Worm (Caenorhabditis elegans): Measurements from ENCODE around the gene nlp-71.

Gene nlp-71

ce11 chrIV:6372267-6372666 is 41.1 kb downstream of the nlp-71 start:
- TF ChIP-seq blmp-1 (tag; optimal IDR thresholded peaks at IDR 0.05) (no peak), unc-30 (tag; optimal IDR thresholded peaks at IDR 0.05) (no peak), ceh-63 (GFP tag; optimal IDR thresholded peaks at IDR 0.05) (no peak), lin-13 (GFP tag; optimal IDR thresholded peaks at IDR 0.05) (no peak), lin-14 (GFP tag; optimal IDR thresholded peaks at IDR 0.05) (no peak), xbp-1 (tag; optimal IDR thresholded peaks at IDR 0.05) (no peak), efl-1 (optimal IDR thresholded peaks at IDR 0.05) (no peak), efl-1 (GFP tag; optimal IDR thresholded peaks at IDR 0.05 in 1 of 2) (no peak)

ce11 chrIV:6369489-6369888 is 43.9 kb downstream of the nlp-71 start:
- TF ChIP-seq nhr-20 (tag; optimal IDR thresholded peaks at IDR 0.05) (peak; percentile 22), rnt-1 (tag; optimal IDR thresholded peaks at IDR 0.05) (peak; percentile 70), nhr-19 (GFP tag; conservative IDR thresholded peaks at IDR 0.05) (peak; percentile 29; the same call in 1 of the 2 replicates), isw-1 (GFP tag; IDR thresholded peaks at IDR 0.05) (no peak), skn-1 (tag; optimal IDR thresholded peaks at IDR 0.05) (no peak), efl-3 (GFP tag; optimal IDR thresholded peaks at IDR 0.05) (no peak), jun-1 (tag; optimal IDR thresholded peaks at IDR 0.05) (no peak), elt-2 (tag; optimal IDR thresholded peaks at IDR 0.05) (peak; percentile 28), Y116A8C.19 (tag; optimal IDR thresholded peaks at IDR 0.05; ENCODE audit: borderline replicate concordance) (no peak), lsy-2 (tag; optimal IDR thresholded peaks at IDR 0.05) (peak in 1 of 2 experiments; percentile 52), irx-1 (tag; optimal IDR thresholded peaks at IDR 0.05) (peak; percentile 59), lir-3 (tag; optimal IDR thresholded peaks at IDR 0.05; ENCODE audit: poor library complexity) (peak; percentile 57), zip-4 (GFP tag; optimal IDR thresholded peaks at IDR 0.05) (no peak), nhr-71 (tag; optimal IDR thresholded peaks at IDR 0.05) (peak; percentile 58), ceh-82 (tag; optimal IDR thresholded peaks at IDR 0.05) (no peak), nhr-90 (tag; optimal IDR thresholded peaks at IDR 0.05; ENCODE audit: poor library complexity) (peak; percentile 57), xbp-1 (tag; optimal IDR thresholded peaks at IDR 0.05) (peak; percentile 2), nhr-77 (tag; optimal IDR thresholded peaks at IDR 0.05) (no peak), fkh-8 (tag; optimal IDR thresholded peaks at IDR 0.05) (no peak), snu-23 (GFP tag; optimal IDR thresholded peaks at IDR 0.05) (peak; percentile 37), dpl-1 (GFP tag; optimal IDR thresholded peaks at IDR 0.05) (peak; percentile 78 to 87 (median 85)), ztf-11 (tag; optimal IDR thresholded peaks at IDR 0.05) (peak in 1 of 2 experiments; percentile 8), ceh-90 (tag; optimal IDR thresholded peaks at IDR 0.05) (peak; percentile 77), nhr-85 (tag) (peak; percentile 80), sox-4 (tag; optimal IDR thresholded peaks at IDR 0.05) (peak; percentile 5), dsc-1 (tag; optimal IDR thresholded peaks at IDR 0.05) (peak; percentile 36), fkh-4 (tag; optimal IDR thresholded peaks at IDR 0.05; ENCODE audit: borderline replicate concordance) (peak; percentile 7), efl-1 (optimal IDR thresholded peaks at IDR 0.05) (peak; percentile 90 to 92), efl-1 (GFP tag; optimal IDR thresholded peaks at IDR 0.05 in 1 of 2) (peak; percentile 89 to 99), lin-15B (tag; optimal IDR thresholded peaks at IDR 0.05) (no peak), nhr-47 (tag; optimal IDR thresholded peaks at IDR 0.05) (peak; percentile 56), unc-30 (tag; optimal IDR thresholded peaks at IDR 0.05) (no peak), nhr-11 (tag; optimal IDR thresholded peaks at IDR 0.05) (no peak), pqm-1 (tag; optimal IDR thresholded peaks at IDR 0.05) (no peak), lin-35 (GFP tag; optimal IDR thresholded peaks at IDR 0.05) (peak; percentile 75 to 91), swsn-7 (tag; optimal IDR thresholded peaks at IDR 0.05) (peak; percentile 26), nhr-76 (tag; optimal IDR thresholded peaks at IDR 0.05) (no peak), fos-1 (tag; optimal IDR thresholded peaks at IDR 0.05) (no peak), tbx-2 (tag; optimal IDR thresholded peaks at IDR 0.05) (peak; percentile 7), egl-13 (tag; optimal IDR thresholded peaks at IDR 0.05) (peak; percentile 32), snpc-4 (tag; optimal IDR thresholded peaks at IDR 0.05) (no peak)

All from whole organism, L1 larva.